Worm (Caenorhabditis elegans) whole organism, L3 larva: ENCODE data around the gene C15H11.11.

Experiments used
- R02D3.7 ChIP-seq: fragments of 150-350 bp; optimal IDR thresholded peaks from 2 replicates; lab custom pipeline; 2014; ENCODE audit warnings: missing biosample characterization, missing genetic modification characterization
- ZK546.5 ChIP-seq: sonication (generic microtip); optimal IDR thresholded peaks from 2 replicates; lab custom pipeline; 2017; ENCODE audit warnings: missing biosample characterization, missing genetic modification characterization
- ama-1 ChIP-seq: fragments of 150-350 bp; optimal IDR thresholded peaks from 2 replicates; lab custom pipeline; 2018
- ceh-16 ChIP-seq: sonication (generic microtip); optimal IDR thresholded peaks from 2 replicates; lab custom pipeline; 2017; ENCODE audit warnings: missing biosample characterization, missing genetic modification characterization
- ceh-28 ChIP-seq: fragments of 150-350 bp; optimal IDR thresholded peaks from 2 replicates; lab custom pipeline; 2014; ENCODE audit warnings: missing biosample characterization, missing genetic modification reagents, missing genetic modification characterization
- ceh-9 ChIP-seq: sonication (generic microtip); optimal IDR thresholded peaks from 2 replicates; lab custom pipeline; 2018; ENCODE audit warnings: missing biosample characterization, missing genetic modification characterization
- daf-12 ChIP-seq: fragments of 150-350 bp; optimal IDR thresholded peaks from 2 replicates; lab custom pipeline; 2014; ENCODE audit warnings: missing biosample characterization, missing genetic modification reagents, missing genetic modification characterization
- egl-27 ChIP-seq: sonication (generic microtip); optimal IDR thresholded peaks from 4 replicates; lab custom pipeline; 2017; ENCODE audit warnings: missing biosample characterization, missing genetic modification reagents, missing genetic modification characterization
- egl-5 ChIP-seq: fragments of 150-350 bp; optimal IDR thresholded peaks from 2 replicates; lab custom pipeline; 2017; ENCODE audit warnings: missing biosample characterization, missing genetic modification reagents, missing genetic modification characterization, inconsistent platforms
- elt-2 ChIP-seq: sonication (generic microtip); optimal IDR thresholded peaks from 2 replicates; lab custom pipeline; 2016; ENCODE audit warnings: missing genetic modification reagents, mild to moderate bottlenecking, missing genetic modification characterization, missing compliant biosample characterization
- fkh-10 ChIP-seq: sonication (generic microtip); optimal IDR thresholded peaks from 2 replicates; lab custom pipeline; 2017; ENCODE audit warnings: missing biosample characterization, missing genetic modification reagents, missing genetic modification characterization
- fkh-2 ChIP-seq: fragments of 150-350 bp; optimal IDR thresholded peaks from 2 replicates; lab custom pipeline; 2014; ENCODE audit warnings: missing biosample characterization, missing genetic modification reagents, missing genetic modification characterization
- jun-1 ChIP-seq: fragments of 150-350 bp; optimal IDR thresholded peaks from 2 replicates; lab custom pipeline; 2014; ENCODE audit warnings: missing biosample characterization, missing genetic modification reagents, missing genetic modification characterization
- lin-15B ChIP-seq: fragments of 150-350 bp; optimal IDR thresholded peaks from 2 replicates; lab custom pipeline; 2014; ENCODE audit warnings: missing biosample characterization, missing genetic modification characterization
- lin-39 ChIP-seq: fragments of 150-350 bp; optimal IDR thresholded peaks from 2 replicates; lab custom pipeline; 2018; ENCODE audit warnings: missing biosample characterization, missing genetic modification reagents, missing genetic modification characterization
- nfya-1 ChIP-seq: sonication (generic microtip); optimal IDR thresholded peaks from 2 replicates; lab custom pipeline; 2017; ENCODE audit warnings: missing genetic modification characterization, mild to moderate bottlenecking, missing compliant biosample characterization, antibody characterized with exemption, moderate library complexity; ENCODE audit not compliant: insufficient read depth
- nhr-11 ChIP-seq: fragments of 150-350 bp; optimal IDR thresholded peaks from 2 replicates; lab custom pipeline; 2014; ENCODE audit warnings: missing biosample characterization, missing genetic modification characterization
- nhr-12 ChIP-seq: fragments of 150-350 bp; optimal IDR thresholded peaks from 2 replicates; lab custom pipeline; 2014; ENCODE audit warnings: missing biosample characterization, missing genetic modification characterization
- nhr-23 ChIP-seq: fragments of 150-350 bp; optimal IDR thresholded peaks from 2 replicates; lab custom pipeline; 2014; ENCODE audit warnings: missing biosample characterization, missing genetic modification reagents, missing genetic modification characterization
- nhr-237 ChIP-seq: fragments of 150-350 bp; optimal IDR thresholded peaks from 2 replicates; lab custom pipeline; 2014; ENCODE audit warnings: missing biosample characterization, missing genetic modification characterization
- nhr-25 ChIP-seq: sonication (generic microtip); optimal IDR thresholded peaks from 2 replicates; lab custom pipeline; 2017; ENCODE audit warnings: missing biosample characterization, missing genetic modification characterization
- nhr-43 ChIP-seq: sonication (generic microtip); optimal IDR thresholded peaks from 2 replicates; lab custom pipeline; 2016; ENCODE audit warnings: mild to moderate bottlenecking, missing genetic modification characterization, missing compliant biosample characterization; ENCODE audit not compliant: poor library complexity, severe bottlenecking
- nhr-76 ChIP-seq: fragments of 150-350 bp; sonication (generic microtip); optimal IDR thresholded peaks from 5 replicates; lab custom pipeline; 2014; ENCODE audit warnings: missing biosample characterization, missing genetic modification characterization
- nhr-77 ChIP-seq: fragments of 150-350 bp; optimal IDR thresholded peaks from 2 replicates; lab custom pipeline; 2014; ENCODE audit warnings: missing biosample characterization, missing genetic modification characterization
- pha-4 ChIP-seq: fragments of 150-350 bp; optimal IDR thresholded peaks from 2 replicates; lab custom pipeline; 2014; ENCODE audit warnings: missing biosample characterization, missing genetic modification reagents, missing genetic modification characterization
- pqm-1 ChIP-seq: fragments of 150-350 bp; optimal IDR thresholded peaks from 2 replicates; lab custom pipeline; 2017; ENCODE audit warnings: missing biosample characterization, missing genetic modification characterization, inconsistent platforms
- sea-2 ChIP-seq: fragments of 150-350 bp; sonication (generic microtip); optimal IDR thresholded peaks from 4 replicates; lab custom pipeline; 2014; ENCODE audit warnings: missing biosample characterization, missing genetic modification reagents, missing genetic modification characterization
- snpc-4 ChIP-seq: fragments of 150-350 bp; optimal IDR thresholded peaks from 2 replicates; lab custom pipeline; 2014; ENCODE audit warnings: missing biosample characterization, missing genetic modification characterization
- unc-39 ChIP-seq: sonication (generic microtip); optimal IDR thresholded peaks from 4 replicates; lab custom pipeline; 2017; ENCODE audit warnings: missing biosample characterization, missing genetic modification characterization
- unc-62 ChIP-seq: fragments of 150-350 bp; sonication (generic microtip); optimal IDR thresholded peaks from 4 replicates; lab custom pipeline; 2014; ENCODE audit warnings: missing biosample characterization, missing genetic modification reagents, missing genetic modification characterization
- zag-1 ChIP-seq: fragments of 150-350 bp; optimal IDR thresholded peaks from 2 replicates; lab custom pipeline; 2014; ENCODE audit warnings: missing biosample characterization, missing genetic modification characterization

C15H11.11 gene

ce11 chrV:14456626-14457025 is 41.3 kb downstream of the C15H11.11 start, which contains the start of gene bmk-1:
Gene bmk-1, minus strand, starts transcription at chrV:14456984.
- no peak for TF ChIP-seq nhr-25 (tag; lab: Kevin White, UChicago)
- TF ChIP-seq fkh-2 (tag; lab: Kevin White, UChicago): no peak
- TF ChIP-seq fkh-10 (GFP tag; lab: Kevin White, UChicago): no peak
- TF ChIP-seq unc-62 (GFP tag; lab: Kevin White, UChicago): no peak
- TF ChIP-seq zag-1 (tag; lab: Kevin White, UChicago): no peak
- no peak for TF ChIP-seq egl-5
- TF ChIP-seq nfya-1 (tag; lab: Kevin White, UChicago): no peak
- TF ChIP-seq snpc-4 (tag; lab: Kevin White, UChicago): no peak
- TF ChIP-seq lin-15B: no peak
- TF ChIP-seq nhr-237 (tag; lab: Kevin White, UChicago): no peak
- TF ChIP-seq ceh-9 (tag; lab: Kevin White, UChicago): no peak

ce11 chrV:14457070-14457469 is 41.8 kb downstream of the C15H11.11 start, which contains the start of gene coh-3:
Gene coh-3, plus strand, starts transcription at chrV:14457422.
- TF ChIP-seq unc-39 (tag; lab: Kevin White, UChicago): no peak
- TF ChIP-seq fkh-2 (tag; lab: Kevin White, UChicago): no peak
- TF ChIP-seq elt-2: no peak
- TF ChIP-seq ceh-28 (tag; lab: Kevin White, UChicago): no peak
- TF ChIP-seq nhr-76 (tag; lab: Kevin White, UChicago): no peak
- TF ChIP-seq fkh-10 (GFP tag; lab: Kevin White, UChicago): no peak
- no peak for TF ChIP-seq ceh-16 (tag; lab: Kevin White, UChicago)
- TF ChIP-seq, all 47 proteins: peak for 0

- TF ChIP-seq lin-39 (tag; lab: Kevin White, UChicago) (no peak), snpc-4 (tag; lab: Kevin White, UChicago) (no peak), nhr-23 (tag; lab: Kevin White, UChicago) (no peak), jun-1 (no peak), sea-2 (GFP tag; lab: Kevin White, UChicago) (no peak), nhr-43 (no peak), nhr-11 (tag; lab: Kevin White, UChicago) (no peak), ZK546.5 (tag; lab: Kevin White, UChicago) (no peak), nhr-77 (no peak), lin-15B (no peak), zag-1 (tag; lab: Kevin White, UChicago) (no peak), nhr-237 (tag; lab: Kevin White, UChicago) (no peak), nhr-12 (tag; lab: Kevin White, UChicago) (no peak), elt-2 (no peak), fkh-2 (tag; lab: Kevin White, UChicago) (no peak), egl-27 (tag; lab: Kevin White, UChicago) (no peak), daf-12 (tag; lab: Kevin White, UChicago) (no peak), ceh-28 (tag; lab: Kevin White, UChicago) (no peak)
- TF ChIP-seq, all 47 proteins: peak for 0
Observed at ce11 chrV:14460122-14460521, 44.8 kb downstream of the C15H11.11 start.

ce11 chrV:14460615-14461102 is 45.4 kb downstream of the C15H11.11 start, which contains the start of gene F08H9.2:
Gene F08H9.2, plus strand, starts transcription at chrV:14460665.
- TF ChIP-seq sea-2 (GFP tag; lab: Kevin White, UChicago): no peak
- TF ChIP-seq nhr-11 (tag; lab: Kevin White, UChicago): no peak
- TF ChIP-seq unc-62 (GFP tag; lab: Kevin White, UChicago): no peak
- TF ChIP-seq ceh-28 (tag; lab: Kevin White, UChicago): no peak
- no peak for TF ChIP-seq jun-1

- TF ChIP-seq pha-4 (tag; lab: Kevin White, UChicago) (peak; percentile 64), R02D3.7 (tag; lab: Kevin White, UChicago) (no peak)
- TF ChIP-seq, all 47 proteins: peak for 1
Observed at ce11 chrV:14462653-14463052, 47.4 kb downstream of the C15H11.11 start.

- TF ChIP-seq ama-1 (lab: Kevin White, UChicago) (peak; percentile 3), pqm-1 (tag; lab: Kevin White, UChicago) (peak; percentile 69), elt-2 (peak; percentile 69), snpc-4 (tag; lab: Kevin White, UChicago) (peak; percentile 87)
Observed at ce11 chrV:14463087-14463486, 47.8 kb downstream of the C15H11.11 start, which contains the start of gene F08H9.3. Gene F08H9.3, minus strand, starts transcription at chrV:14463338.
